Worm (Caenorhabditis elegans): Measurements from ENCODE around the gene tut-1.

tut-1 gene

ce11 chrIV:80943-81342 is 40.6 kb downstream of the tut-1 start:
- no peak for TF ChIP-seq flt-1 (GFP tag; IDR thresholded peaks at IDR 0.05)
- TF ChIP-seq ets-7 (tag; optimal IDR thresholded peaks at IDR 0.05) = no peak
- no peak for TF ChIP-seq tbx-37 (GFP tag; conservative IDR thresholded peaks at IDR 0.05)
- TF ChIP-seq tra-4 (tag; optimal IDR thresholded peaks at IDR 0.05) = no peak
- TF ChIP-seq hnd-1 (tag; optimal IDR thresholded peaks at IDR 0.05) = no peak
- no peak for TF ChIP-seq sea-1 (GFP tag; conservative IDR thresholded peaks at IDR 0.05)
- no peak for TF ChIP-seq ceh-36 (tag; optimal IDR thresholded peaks at IDR 0.05)
- no peak for TF ChIP-seq ama-1 (optimal IDR thresholded peaks at IDR 0.05)
- TF ChIP-seq aly-1 (tag; optimal IDR thresholded peaks at IDR 0.05) = no peak
- no peak for TF ChIP-seq F13C5.2 (tag; optimal IDR thresholded peaks at IDR 0.05)
- no peak for TF ChIP-seq pes-1 (GFP tag; IDR thresholded peaks at IDR 0.05)
- TF ChIP-seq ceh-13 (GFP tag; optimal IDR thresholded peaks at IDR 0.05) = no peak
- no peak for TF ChIP-seq hmg-4 (GFP tag; optimal IDR thresholded peaks at IDR 0.05)
- no peak for TF ChIP-seq scrt-1 (GFP tag; IDR thresholded peaks at IDR 0.05)
- no peak for TF ChIP-seq tbx-11 (GFP tag; IDR thresholded peaks at IDR 0.05)

ce11 chrIV:79205-79604 is 42.3 kb downstream of the tut-1 start, which contains the start of gene T05C7.9:
Gene T05C7.9, plus strand, starts transcription at chrIV:79276.
- TF ChIP-seq F13C5.2 (tag; optimal IDR thresholded peaks at IDR 0.05) (no peak), hmbx-1 (tag; optimal IDR thresholded peaks at IDR 0.05) (no peak), tbx-37 (GFP tag; conservative IDR thresholded peaks at IDR 0.05) (no peak), tra-4 (tag; optimal IDR thresholded peaks at IDR 0.05) (no peak), sea-1 (GFP tag; conservative IDR thresholded peaks at IDR 0.05) (no peak), ets-7 (tag; optimal IDR thresholded peaks at IDR 0.05) (no peak), scrt-1 (GFP tag; IDR thresholded peaks at IDR 0.05) (no peak), tbx-11 (GFP tag; IDR thresholded peaks at IDR 0.05) (no peak), hmg-4 (GFP tag; optimal IDR thresholded peaks at IDR 0.05) (no peak), ceh-13 (GFP tag; optimal IDR thresholded peaks at IDR 0.05) (no peak), flt-1 (GFP tag; IDR thresholded peaks at IDR 0.05) (no peak), ama-1 (optimal IDR thresholded peaks at IDR 0.05) (no peak), pes-1 (GFP tag; IDR thresholded peaks at IDR 0.05) (no peak), B0310.2 (tag; optimal IDR thresholded peaks at IDR 0.05) (no peak), hnd-1 (tag; optimal IDR thresholded peaks at IDR 0.05) (no peak), ceh-36 (tag; optimal IDR thresholded peaks at IDR 0.05) (no peak), aly-1 (tag; optimal IDR thresholded peaks at IDR 0.05) (no peak)

ce11 chrIV:78206-78605 is 43.3 kb downstream of the tut-1 start:
- TF ChIP-seq F13C5.2 (tag; optimal IDR thresholded peaks at IDR 0.05) = no peak
- no peak for TF ChIP-seq tbx-37 (GFP tag; conservative IDR thresholded peaks at IDR 0.05)
- TF ChIP-seq flt-1 (GFP tag; IDR thresholded peaks at IDR 0.05) = no peak
- no peak for TF ChIP-seq ceh-36 (tag; optimal IDR thresholded peaks at IDR 0.05)
- no peak for TF ChIP-seq ets-7 (tag; optimal IDR thresholded peaks at IDR 0.05)
- TF ChIP-seq tbx-11 (GFP tag; IDR thresholded peaks at IDR 0.05) = no peak
- no peak for TF ChIP-seq sea-1 (GFP tag; conservative IDR thresholded peaks at IDR 0.05)
- no peak for TF ChIP-seq B0310.2 (tag; optimal IDR thresholded peaks at IDR 0.05)
- no peak for TF ChIP-seq aly-1 (tag; optimal IDR thresholded peaks at IDR 0.05)
- TF ChIP-seq hnd-1 (tag; optimal IDR thresholded peaks at IDR 0.05) = no peak

ce11 chrIV:77421-77820 is 44.1 kb downstream of the tut-1 start:
- TF ChIP-seq tbx-11 (GFP tag; IDR thresholded peaks at IDR 0.05) = no peak
- TF ChIP-seq tbx-37 (GFP tag; conservative IDR thresholded peaks at IDR 0.05) = no peak
- no peak for TF ChIP-seq F13C5.2 (tag; optimal IDR thresholded peaks at IDR 0.05)
- no peak for TF ChIP-seq aly-1 (tag; optimal IDR thresholded peaks at IDR 0.05)
- no peak for TF ChIP-seq ceh-13 (GFP tag; optimal IDR thresholded peaks at IDR 0.05)
- no peak for TF ChIP-seq flt-1 (GFP tag; IDR thresholded peaks at IDR 0.05)
- TF ChIP-seq hmbx-1 (tag; optimal IDR thresholded peaks at IDR 0.05) = no peak
- TF ChIP-seq B0310.2 (tag; optimal IDR thresholded peaks at IDR 0.05) = no peak
- TF ChIP-seq pes-1 (GFP tag; IDR thresholded peaks at IDR 0.05) = no peak
- no peak for TF ChIP-seq tra-4 (tag; optimal IDR thresholded peaks at IDR 0.05)
- TF ChIP-seq scrt-1 (GFP tag; IDR thresholded peaks at IDR 0.05) = no peak
- TF ChIP-seq ama-1 (optimal IDR thresholded peaks at IDR 0.05) = no peak
- TF ChIP-seq hnd-1 (tag; optimal IDR thresholded peaks at IDR 0.05) = no peak
- TF ChIP-seq ets-7 (tag; optimal IDR thresholded peaks at IDR 0.05) = no peak
- TF ChIP-seq hmg-4 (GFP tag; optimal IDR thresholded peaks at IDR 0.05) = no peak
- no peak for TF ChIP-seq ceh-36 (tag; optimal IDR thresholded peaks at IDR 0.05)
- TF ChIP-seq sea-1 (GFP tag; conservative IDR thresholded peaks at IDR 0.05) = no peak

- TF ChIP-seq pes-1 (GFP tag; IDR thresholded peaks at IDR 0.05) (no peak), ceh-13 (GFP tag; optimal IDR thresholded peaks at IDR 0.05) (no peak), ets-7 (tag; optimal IDR thresholded peaks at IDR 0.05) (no peak), F13C5.2 (tag; optimal IDR thresholded peaks at IDR 0.05) (no peak), sea-1 (GFP tag; conservative IDR thresholded peaks at IDR 0.05) (no peak), flt-1 (GFP tag; IDR thresholded peaks at IDR 0.05) (no peak), ceh-36 (tag; optimal IDR thresholded peaks at IDR 0.05) (no peak), hmbx-1 (tag; optimal IDR thresholded peaks at IDR 0.05) (no peak), ama-1 (optimal IDR thresholded peaks at IDR 0.05) (no peak), tbx-11 (GFP tag; IDR thresholded peaks at IDR 0.05) (no peak), hmg-4 (GFP tag; optimal IDR thresholded peaks at IDR 0.05) (no peak)
These were observed 45.4 kb downstream of the tut-1 start, which contains the start of gene T05C7.8 for ce11 chrIV:76070-76469. Gene T05C7.8, plus strand, starts transcription at chrIV:76370.

- no peak for TF ChIP-seq tbx-37 (GFP tag; conservative IDR thresholded peaks at IDR 0.05)
- TF ChIP-seq ceh-36 (tag; optimal IDR thresholded peaks at IDR 0.05) = no peak
- no peak for TF ChIP-seq ama-1 (optimal IDR thresholded peaks at IDR 0.05)
- no peak for TF ChIP-seq F13C5.2 (tag; optimal IDR thresholded peaks at IDR 0.05)
- TF ChIP-seq tbx-11 (GFP tag; IDR thresholded peaks at IDR 0.05) = no peak
- no peak for TF ChIP-seq ceh-13 (GFP tag; optimal IDR thresholded peaks at IDR 0.05)
- TF ChIP-seq tra-4 (tag; optimal IDR thresholded peaks at IDR 0.05) = no peak
- TF ChIP-seq B0310.2 (tag; optimal IDR thresholded peaks at IDR 0.05) = no peak
- TF ChIP-seq hmbx-1 (tag; optimal IDR thresholded peaks at IDR 0.05) = no peak
- TF ChIP-seq sea-1 (GFP tag; conservative IDR thresholded peaks at IDR 0.05) = no peak
- no peak for TF ChIP-seq aly-1 (tag; optimal IDR thresholded peaks at IDR 0.05)
- TF ChIP-seq flt-1 (GFP tag; IDR thresholded peaks at IDR 0.05) = no peak
- TF ChIP-seq ets-7 (tag; optimal IDR thresholded peaks at IDR 0.05) = no peak
- TF ChIP-seq hnd-1 (tag; optimal IDR thresholded peaks at IDR 0.05) = no peak
- TF ChIP-seq scrt-1 (GFP tag; IDR thresholded peaks at IDR 0.05) = no peak
- no peak for TF ChIP-seq pes-1 (GFP tag; IDR thresholded peaks at IDR 0.05)
- TF ChIP-seq hmg-4 (GFP tag; optimal IDR thresholded peaks at IDR 0.05) = no peak
These were observed 48.3 kb downstream of the tut-1 start for ce11 chrIV:73175-73574.

- TF ChIP-seq hmbx-1 (tag; optimal IDR thresholded peaks at IDR 0.05) = no peak
- TF ChIP-seq tra-4 (tag; optimal IDR thresholded peaks at IDR 0.05) = no peak
- TF ChIP-seq pes-1 (GFP tag; IDR thresholded peaks at IDR 0.05) = no peak
- no peak for TF ChIP-seq aly-1 (tag; optimal IDR thresholded peaks at IDR 0.05)
- TF ChIP-seq ceh-36 (tag; optimal IDR thresholded peaks at IDR 0.05) = no peak
- TF ChIP-seq sea-1 (GFP tag; conservative IDR thresholded peaks at IDR 0.05) = no peak
- TF ChIP-seq ama-1 (optimal IDR thresholded peaks at IDR 0.05) = no peak
These were observed 50.2 kb downstream of the tut-1 start for ce11 chrIV:71266-71665.
